Fruit fly (Drosophila melanogaster): ENCODE data around the gene CG15784.

CG15784 gene

dm6 chrX:5429778-5430576, 606 bp downstream of the CG15784 start (continued):
- TF ChIP-seq kni (GFP tag; optimal IDR thresholded peaks at IDR 0.05), result no peak
- no peak for TF ChIP-seq CG2202 (tag; optimal IDR thresholded peaks at IDR 0.05)
- peak in 1 of 2 experiments; percentile 12 for TF ChIP-seq insv (GFP tag; optimal IDR thresholded peaks at IDR 0.05)
- peak; percentile 64 for TF ChIP-seq CG11085 (GFP tag; IDR thresholded peaks at IDR 0.05)
- peak; percentile 71 for TF ChIP-seq CG1602 (GFP tag; optimal IDR thresholded peaks at IDR 0.05)
- peak; percentile 61 for TF ChIP-seq CG8089 (GFP tag; optimal IDR thresholded peaks at IDR 0.05)
- peak; percentile 47 for TF ChIP-seq CG17328 (GFP tag; IDR thresholded peaks at IDR 0.05)
- peak; percentile 80 for TF ChIP-seq CG10209 (GFP tag; optimal IDR thresholded peaks at IDR 0.05)
- TF ChIP-seq CG34422 (GFP tag; IDR thresholded peaks at IDR 0.05), result peak; percentile 60; the same call in 1 of the 3 replicates
- peak; percentile 61 for TF ChIP-seq chn (GFP tag; optimal IDR thresholded peaks at IDR 0.05)
- TF ChIP-seq CG2129 (GFP tag; IDR thresholded peaks at IDR 0.05; ENCODE audit: partially characterized antibody), result no peak
- no peak for TF ChIP-seq pfk (GFP tag; optimal IDR thresholded peaks at IDR 0.05)
- TF ChIP-seq CG3281 (GFP tag; optimal IDR thresholded peaks at IDR 0.05), result peak; percentile 89
- TF ChIP-seq inv (GFP tag; IDR thresholded peaks at IDR 0.05; ENCODE audit: partially characterized antibody), result no peak
- TF ChIP-seq Asciz (GFP tag; optimal IDR thresholded peaks at IDR 0.05), result peak; percentile 43
- peak; percentile 44 for TF ChIP-seq Camta (GFP tag; optimal IDR thresholded peaks at IDR 0.05)
- TF ChIP-seq CG11456 (GFP tag; IDR thresholded peaks at IDR 0.05), result peak; percentile 78
- TF ChIP-seq hkb (optimal IDR thresholded peaks at IDR 0.05), result no peak
- peak; percentile 86 for TF ChIP-seq hkb (GFP tag; IDR thresholded peaks at IDR 0.05)
- peak; percentile 74 for TF ChIP-seq CG4404 (GFP tag; IDR thresholded peaks at IDR 0.05)
- TF ChIP-seq fu2 (GFP tag; optimal IDR thresholded peaks at IDR 0.05), result peak; percentile 72
- no peak for TF ChIP-seq zen (tag; optimal IDR thresholded peaks at IDR 0.05)
- peak; percentile 75 for TF ChIP-seq gro (GFP tag; optimal IDR thresholded peaks at IDR 0.05)
- TF ChIP-seq CG6854 (GFP tag; optimal IDR thresholded peaks at IDR 0.05), result peak; percentile 80
- peak; percentile 78 for TF ChIP-seq CG31224 (GFP tag; IDR thresholded peaks at IDR 0.05)
- no peak for TF ChIP-seq CG14860 (GFP tag; IDR thresholded peaks at IDR 0.05; ENCODE audit: partially characterized antibody)
- peak; percentile 93 for TF ChIP-seq crol (GFP tag; IDR thresholded peaks at IDR 0.05)
- TF ChIP-seq CG8290 (GFP tag; optimal IDR thresholded peaks at IDR 0.05), result no peak
- peak in 1 of 2 experiments; percentile 38 for TF ChIP-seq CG8290 (tag; optimal IDR thresholded peaks at IDR 0.05)
- TF ChIP-seq gce (GFP tag; IDR thresholded peaks at IDR 0.05), result no peak
- peak; percentile 83 for TF ChIP-seq Fer3 (tag; optimal IDR thresholded peaks at IDR 0.05)
- no peak for TF ChIP-seq MESR4 (GFP tag; optimal IDR thresholded peaks at IDR 0.05)
- TF ChIP-seq Taf1 (GFP tag; IDR thresholded peaks at IDR 0.05), result peak; percentile 59
- no peak for TF ChIP-seq CG3065 (GFP tag; optimal IDR thresholded peaks at IDR 0.05)
- TF ChIP-seq gem (tag; optimal IDR thresholded peaks at IDR 0.05), result peak; percentile 88
- peak; percentile 72 for TF ChIP-seq Chrac-16 (GFP tag; optimal IDR thresholded peaks at IDR 0.05)
- TF ChIP-seq btn (GFP tag; optimal IDR thresholded peaks at IDR 0.05), result no peak
- TF ChIP-seq Nf-YC (tag; optimal IDR thresholded peaks at IDR 0.05), result peak; percentile 75
- TF ChIP-seq schlank (tag; optimal IDR thresholded peaks at IDR 0.05), result peak; percentile 47
- peak; percentile 91 for TF ChIP-seq CG13624 (GFP tag; optimal IDR thresholded peaks at IDR 0.05)
- peak; percentile 73 for TF ChIP-seq B-H1 (GFP tag; IDR thresholded peaks at IDR 0.05)
- TF ChIP-seq D (optimal IDR thresholded peaks at IDR 0.05), result no peak
- peak; percentile 52 for TF ChIP-seq D (GFP tag; optimal IDR thresholded peaks at IDR 0.05)
- TF ChIP-seq Awh (GFP tag; IDR thresholded peaks at IDR 0.05), result no peak; the same call in 1 of the 2 replicates
- TF ChIP-seq Dp (GFP tag; optimal IDR thresholded peaks at IDR 0.05), result no peak
- TF ChIP-seq fru (optimal IDR thresholded peaks at IDR 0.05), result no peak
- TF ChIP-seq CG3726 (GFP tag; IDR thresholded peaks at IDR 0.05), result peak; percentile 66; the same call in 1 of the 3 replicates
- peak; percentile 89 for TF ChIP-seq CG12659 (GFP tag; optimal IDR thresholded peaks at IDR 0.05)
- peak; percentile 79 to 82 for TF ChIP-seq dpn (GFP tag; optimal IDR thresholded peaks at IDR 0.05)
- peak; percentile 33 for TF ChIP-seq corto (GFP tag; optimal IDR thresholded peaks at IDR 0.05)
